Worm (Caenorhabditis elegans): Measurements from ENCODE around the gene rpl-34.

- TF ChIP-seq him-1 (tag; optimal IDR thresholded peaks at IDR 0.05) (no peak), dao-5 (tag; optimal IDR thresholded peaks at IDR 0.05) (no peak), W03F9.2 (tag; optimal IDR thresholded peaks at IDR 0.05) (no peak)
Observed at ce11 chrIV:12270392-12270791, 1.6 kb downstream of the rpl-34 start, which contains the start of gene C42C1.3.
